Fruit fly (Drosophila melanogaster) whole organism, larva: ENCODE measurements around the gene GluRIID.

Experiments
- noc ChIP-seq: fragments of 200-800 bp; sonication (Bioruptor generic); optimal IDR thresholded peaks from 3 replicates; lab custom pipeline; 2019; ENCODE audit warnings: missing biosample characterization, mild to moderate bottlenecking, missing genetic modification characterization, moderate library complexity

GluRIID gene

dm6 chr3R:20652350-20652749 is at the start of gene GluRIID:
Gene GluRIID, minus strand, starts transcription at chr3R:20652450.
- no peak for TF ChIP-seq noc

dm6 chr3R:20677251-20677650 is 25.0 kb upstream of the GluRIID start, which contains the start of gene CG4000:
Gene CG4000, minus strand, starts transcription at chr3R:20677351.
- TF ChIP-seq noc = no peak

- TF ChIP-seq noc = no peak
Measured at dm6 chr3R:20675772-20676171, 23.5 kb upstream of the GluRIID start.

dm6 chr3R:20669040-20669621 is 16.9 kb upstream of the GluRIID start, which contains the start of gene Cpr92F:
Gene Cpr92F, plus strand, starts transcription at chr3R:20669571.
- no peak for TF ChIP-seq noc

dm6 chr3R:20659804-20660203 is 7.6 kb upstream of the GluRIID start, which contains the start of gene Nep4:
Gene Nep4, minus strand, starts transcription at chr3R:20659904.
- TF ChIP-seq noc = no peak

- TF ChIP-seq noc = no peak
Measured at dm6 chr3R:20656649-20657048, 4.4 kb upstream of the GluRIID start.

- TF ChIP-seq noc = no peak
Measured at dm6 chr3R:20648616-20649015, 3.6 kb downstream of the GluRIID start, which contains the start of gene GluRIIE. Gene GluRIIE, minus strand, starts transcription at chr3R:20648716.

dm6 chr3R:20635735-20636134 is 16.5 kb downstream of the GluRIID start:
- no peak for TF ChIP-seq noc

- TF ChIP-seq noc = no peak
Measured at dm6 chr3R:20634674-20635594, 17.3 kb downstream of the GluRIID start, which contains the start of the genes Pi3K92E and Lrrk. Gene Pi3K92E, minus strand, starts transcription at chr3R:20634732. Gene Lrrk, plus strand, starts transcription at chr3R:20635480.

dm6 chr3R:20633984-20634446 is 18.2 kb downstream of the GluRIID start:
- TF ChIP-seq noc = no peak

- no peak for TF ChIP-seq noc
Measured at dm6 chr3R:20626123-20626522, 26.1 kb downstream of the GluRIID start.

dm6 chr3R:20622297-20623168 is 29.7 kb downstream of the GluRIID start:
- no peak for TF ChIP-seq noc

- TF ChIP-seq noc = no peak
Measured at dm6 chr3R:20621805-20622286, 30.4 kb downstream of the GluRIID start, which contains the start of gene H. Gene H, plus strand, starts transcription at chr3R:20621938.

dm6 chr3R:20618947-20619346 is 33.3 kb downstream of the GluRIID start:
- no peak for TF ChIP-seq noc

dm6 chr3R:20617583-20617982 is 34.7 kb downstream of the GluRIID start, which contains the start of gene CG5466:
Gene CG5466, plus strand, starts transcription at chr3R:20617883.
- TF ChIP-seq noc = no peak

dm6 chr3R:20616801-20617200 is 35.4 kb downstream of the GluRIID start, which contains the start of gene CG15923:
Gene CG15923, minus strand, starts transcription at chr3R:20616901.
- no peak for TF ChIP-seq noc
